Fruit fly (Drosophila melanogaster): Measurements from ENCODE around the gene GAA1.

Gene GAA1

DNA sequence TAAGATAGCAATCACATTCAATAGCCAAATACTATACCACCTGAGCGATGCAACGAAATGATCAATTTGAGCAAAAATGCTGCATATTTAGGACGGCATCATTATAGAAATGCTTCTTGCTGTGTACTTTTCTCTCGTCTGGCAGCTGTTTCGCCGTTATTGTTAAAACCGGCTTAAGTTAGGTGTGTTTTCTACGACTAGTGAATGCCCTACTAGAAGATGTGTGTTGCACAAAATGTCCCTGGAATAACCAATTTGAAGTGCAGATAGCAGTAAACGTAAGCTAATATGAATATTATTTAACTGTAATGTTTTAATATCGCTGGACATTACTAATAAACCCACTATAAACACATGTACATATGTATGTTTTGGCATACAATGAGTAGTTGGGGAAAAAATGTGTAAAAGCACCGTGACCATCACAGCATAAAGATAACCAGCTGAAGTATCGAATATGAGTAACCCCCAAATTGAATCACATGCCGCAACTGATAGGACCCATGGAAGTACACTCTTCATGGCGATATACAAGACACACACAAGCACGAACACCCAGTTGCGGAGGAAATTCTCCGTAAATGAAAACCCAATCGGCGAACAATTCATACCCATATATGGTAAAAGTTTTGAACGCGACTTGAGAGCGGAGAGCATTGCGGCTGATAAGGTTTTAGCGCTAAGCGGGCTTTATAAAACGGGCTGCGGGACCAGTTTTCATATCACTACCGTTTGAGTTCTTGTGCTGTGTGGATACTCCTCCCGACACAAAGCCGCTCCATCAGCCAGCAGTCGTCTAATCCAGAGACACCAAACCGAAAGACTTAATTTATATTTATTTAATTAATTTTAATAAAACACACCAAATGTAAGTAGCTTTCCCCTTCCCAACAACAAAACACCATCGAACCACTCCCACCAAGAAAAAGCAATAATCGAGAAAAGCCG lies 27.3 kb upstream of the GAA1 start, which contains the start of gene Act5C (continued):
- TF ChIP-seq svp (GFP tag): peak; percentile 99
- peak; percentile 97 for TF ChIP-seq lz (GFP tag; optimal IDR thresholded peaks at IDR 0.05)
- peak; percentile 97 for TF ChIP-seq Eip93F (GFP tag; optimal IDR thresholded peaks at IDR 0.05)
- TF ChIP-seq Ets21C (GFP tag; optimal IDR thresholded peaks at IDR 0.05): peak; percentile 92
- peak; percentile 46 for TF ChIP-seq Hr38 (GFP tag; optimal IDR thresholded peaks at IDR 0.05)
- TF ChIP-seq Eip78C (GFP tag): peak; percentile 99
- peak; percentile 93 for TF ChIP-seq dac (GFP tag; optimal IDR thresholded peaks at IDR 0.05)
- TF ChIP-seq Eip75B (GFP tag; optimal IDR thresholded peaks at IDR 0.05): peak; percentile 98
- TF ChIP-seq CG3032 (tag; optimal IDR thresholded peaks at IDR 0.05): peak; percentile 98
- peak; percentile 96 for TF ChIP-seq OdsH (GFP tag; optimal IDR thresholded peaks at IDR 0.05)
- peak; percentile 93 for TF ChIP-seq Sox15 (GFP tag; optimal IDR thresholded peaks at IDR 0.05)
- peak; percentile 97 for TF ChIP-seq CG7368 (GFP tag; optimal IDR thresholded peaks at IDR 0.05)
- TF ChIP-seq Gug (GFP tag; IDR thresholded peaks at IDR 0.05): peak; percentile 96
- TF ChIP-seq cyc (GFP tag; optimal IDR thresholded peaks at IDR 0.05): peak; percentile 98
- peak; percentile 98 for TF ChIP-seq CG6163 (GFP tag; IDR thresholded peaks at IDR 0.05)
- TF ChIP-seq CG8632 (GFP tag; optimal IDR thresholded peaks at IDR 0.05): peak; percentile 96
- TF ChIP-seq CG6276 (GFP tag; optimal IDR thresholded peaks at IDR 0.05): peak; percentile 95
- peak; percentile 91 for TF ChIP-seq CG9139 (GFP tag; optimal IDR thresholded peaks at IDR 0.05)
- peak; percentile 91 for TF ChIP-seq CG11294 (GFP tag; IDR thresholded peaks at IDR 0.05)
- TF ChIP-seq acj6 (GFP tag; optimal IDR thresholded peaks at IDR 0.05): peak; percentile 95
- TF ChIP-seq Smox (GFP tag; optimal IDR thresholded peaks at IDR 0.05): peak; percentile 96
- peak; percentile 96 for TF ChIP-seq achi (GFP tag; optimal IDR thresholded peaks at IDR 0.05)
- TF ChIP-seq Sox102F (GFP tag; optimal IDR thresholded peaks at IDR 0.05): peak; percentile 98
- peak; percentile 90 for TF ChIP-seq CG4318 (GFP tag; optimal IDR thresholded peaks at IDR 0.05)
- peak; percentile 95 for TF ChIP-seq CG34406 (GFP tag; optimal IDR thresholded peaks at IDR 0.05)
- TF ChIP-seq dsx (GFP tag; optimal IDR thresholded peaks at IDR 0.05; ENCODE audit: poor library complexity, severe bottlenecking): peak; percentile 96
- peak; percentile 94 for TF ChIP-seq Lpt (GFP tag; optimal IDR thresholded peaks at IDR 0.05)
- peak; percentile 97 for TF ChIP-seq CG6854 (GFP tag; optimal IDR thresholded peaks at IDR 0.05)
- peak; percentile 90 to 98 for TF ChIP-seq salr (GFP tag; optimal IDR thresholded peaks at IDR 0.05)

DNA sequence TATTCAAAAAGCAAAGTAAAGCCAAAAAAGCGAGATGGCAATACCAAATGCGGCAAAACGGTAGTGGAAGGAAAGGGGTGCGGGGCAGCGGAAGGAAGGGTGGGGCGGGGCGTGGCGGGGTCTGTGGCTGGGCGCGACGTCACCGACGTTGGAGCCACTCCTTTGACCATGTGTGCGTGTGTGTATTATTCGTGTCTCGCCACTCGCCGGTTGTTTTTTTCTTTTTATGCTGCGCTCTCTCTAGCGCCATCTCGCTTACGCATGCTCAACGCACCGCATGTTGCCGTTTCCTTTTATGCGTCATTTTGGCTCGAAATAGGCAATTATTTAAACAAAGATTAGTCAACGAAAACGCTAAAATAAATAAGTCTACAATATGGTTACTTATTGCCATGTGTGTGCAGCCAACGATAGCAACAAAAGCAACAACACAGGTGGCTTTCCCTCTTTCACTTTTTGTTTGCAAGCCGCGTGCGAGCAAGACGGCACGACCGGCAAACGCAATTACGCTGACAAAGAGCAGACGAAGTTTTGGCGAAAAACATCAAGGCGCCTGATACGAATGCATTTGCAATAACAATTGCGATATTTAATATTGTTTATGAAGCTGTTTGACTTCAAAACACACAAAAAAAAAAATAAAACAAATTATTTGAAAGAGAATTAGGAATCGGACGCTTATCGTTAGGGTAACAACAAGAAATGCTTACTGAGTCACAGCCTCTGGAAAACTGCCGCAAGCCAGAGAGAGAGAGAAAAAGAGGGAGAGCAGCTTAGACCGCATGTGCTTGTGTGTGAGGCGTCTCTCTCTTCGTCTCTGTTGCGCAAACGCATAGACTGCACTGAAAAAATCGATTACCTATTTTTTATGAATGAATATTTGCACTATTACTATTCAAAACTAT lies 26.3 kb upstream of the GAA1 start:
- TF ChIP-seq svp (GFP tag) (no peak), Hr39 (GFP tag; optimal IDR thresholded peaks at IDR 0.05) (no peak), spab (GFP tag; optimal IDR thresholded peaks at IDR 0.05) (no peak), CG6276 (GFP tag; optimal IDR thresholded peaks at IDR 0.05) (peak; percentile 6), net (GFP tag; optimal IDR thresholded peaks at IDR 0.05) (peak; percentile 12), CG6792 (GFP tag; optimal IDR thresholded peaks at IDR 0.05) (no peak), CG6163 (GFP tag; IDR thresholded peaks at IDR 0.05) (peak; percentile 46; the same call in 2 of the 3 replicates), Ets96B (tag; optimal IDR thresholded peaks at IDR 0.05) (no peak), Gug (GFP tag; IDR thresholded peaks at IDR 0.05) (no peak), CG8632 (GFP tag; optimal IDR thresholded peaks at IDR 0.05) (no peak), fd59A (GFP tag; optimal IDR thresholded peaks at IDR 0.05) (peak; percentile 4), fd85E (GFP tag; optimal IDR thresholded peaks at IDR 0.05) (no peak), fkh (GFP tag; optimal IDR thresholded peaks at IDR 0.05) (peak; percentile 94), CG3919 (GFP tag; optimal IDR thresholded peaks at IDR 0.05) (no peak), Blimp-1 (GFP tag; optimal IDR thresholded peaks at IDR 0.05) (peak; percentile 40), CG32006 (GFP tag; optimal IDR thresholded peaks at IDR 0.05) (peak; percentile 18), Hr38 (GFP tag; optimal IDR thresholded peaks at IDR 0.05) (no peak), CG11902 (GFP tag; optimal IDR thresholded peaks at IDR 0.05) (no peak), pdm3 (GFP tag; optimal IDR thresholded peaks at IDR 0.05) (no peak), CG8319 (GFP tag; optimal IDR thresholded peaks at IDR 0.05) (no peak), ss (GFP tag; optimal IDR thresholded peaks at IDR 0.05) (peak; percentile 55 to 75), CG15336 (GFP tag; IDR thresholded peaks at IDR 0.05) (0 out of 2 replicates have a peak, but pooled peaks have one; percentile 15), CG6808 (GFP tag; optimal IDR thresholded peaks at IDR 0.05) (peak; percentile 51), CG7368 (GFP tag; optimal IDR thresholded peaks at IDR 0.05) (no peak)
